Worm (Caenorhabditis elegans) whole organism, early embryonic: Measurements from ENCODE around the gene F47B7.3.
A peak's percentile ranks its signal among the peaks of the same experiment; 100 is the strongest.

Source experiments
- B0310.2 ChIP-seq: sonication (generic microtip); optimal IDR thresholded peaks from 2 replicates; lab custom pipeline; 2016; ENCODE audit warnings: mild to moderate bottlenecking, missing genetic modification characterization, missing compliant biosample characterization
- F13C5.2 ChIP-seq: sonication (generic microtip); optimal IDR thresholded peaks from 2 replicates; lab custom pipeline; 2017; ENCODE audit warnings: mild to moderate bottlenecking, missing genetic modification characterization, inconsistent platforms, missing compliant biosample characterization
- aly-1 ChIP-seq: sonication (generic microtip); optimal IDR thresholded peaks from 2 replicates; lab custom pipeline; 2016; ENCODE audit warnings: missing genetic modification characterization, missing compliant biosample characterization
- ama-1 ChIP-seq: fragments of 150-350 bp; optimal IDR thresholded peaks from 2 replicates; lab custom pipeline; 2014
- ceh-13 ChIP-seq: fragments of 200-800 bp; sonication (Bioruptor generic); optimal IDR thresholded peaks from 2 replicates; lab custom pipeline; 2018; ENCODE audit warnings: mild to moderate bottlenecking, missing genetic modification characterization, missing compliant biosample characterization
- ceh-36 ChIP-seq: sonication (generic microtip); optimal IDR thresholded peaks from 2 replicates; lab custom pipeline; 2016; ENCODE audit warnings: missing genetic modification characterization, inconsistent platforms, missing compliant biosample characterization
- ets-7 ChIP-seq: sonication (generic microtip); optimal IDR thresholded peaks from 2 replicates; lab custom pipeline; 2016; ENCODE audit warnings: missing genotype, missing genetic modification characterization, missing compliant biosample characterization
- flt-1 ChIP-seq: fragments of 200-800 bp; sonication (Bioruptor generic); IDR thresholded peaks from 2 replicates; pipeline ENCODE4 v1.3.6; 2022; ENCODE audit warnings: missing genetic modification characterization, missing compliant biosample characterization
- hmbx-1 ChIP-seq: sonication (generic microtip); optimal IDR thresholded peaks from 2 replicates; lab custom pipeline; 2016; ENCODE audit warnings: mild to moderate bottlenecking, missing genetic modification characterization, missing compliant biosample characterization
- hmg-4 ChIP-seq: fragments of 200-800 bp; sonication (Bioruptor generic); optimal IDR thresholded peaks from 2 replicates; lab custom pipeline; 2018; ENCODE audit warnings: mild to moderate bottlenecking, missing genetic modification characterization, missing compliant biosample characterization
- hnd-1 ChIP-seq: sonication (generic microtip); optimal IDR thresholded peaks from 2 replicates; lab custom pipeline; 2016; ENCODE audit warnings: missing genetic modification characterization, missing compliant biosample characterization
- pes-1 ChIP-seq: fragments of 200-800 bp; sonication (Bioruptor generic); IDR thresholded peaks from 2 replicates; pipeline ENCODE4 v1.3.6; 2022; ENCODE audit warnings: missing genetic modification reagents, missing genetic modification characterization, missing compliant biosample characterization
- scrt-1 ChIP-seq: fragments of 200-800 bp; sonication (Bioruptor generic); IDR thresholded peaks from 2 replicates; pipeline ENCODE4 v1.3.6; 2022; ENCODE audit warnings: missing genetic modification characterization, missing compliant biosample characterization
- sea-1 ChIP-seq: fragments of 200-800 bp; sonication (Bioruptor generic); conservative IDR thresholded peaks from 2 replicates; pipeline ENCODE4 v1.3.6; 2022; ENCODE audit warnings: missing genetic modification characterization, missing compliant biosample characterization
- tbx-11 ChIP-seq: fragments of 200-800 bp; sonication (Bioruptor generic); IDR thresholded peaks from 2 replicates; pipeline ENCODE4 v1.3.6; 2022; ENCODE audit warnings: missing genetic modification characterization, missing compliant biosample characterization
- tbx-37 ChIP-seq: fragments of 200-800 bp; sonication (Bioruptor generic); conservative IDR thresholded peaks from 2 replicates; pipeline ENCODE4 v1.3.6; 2022; ENCODE audit warnings: missing genetic modification reagents, missing genetic modification characterization, missing compliant biosample characterization
- tra-4 ChIP-seq: sonication (generic microtip); optimal IDR thresholded peaks from 2 replicates; lab custom pipeline; 2017; ENCODE audit warnings: missing genetic modification characterization, missing compliant biosample characterization

The F47B7.3 gene

DNA sequence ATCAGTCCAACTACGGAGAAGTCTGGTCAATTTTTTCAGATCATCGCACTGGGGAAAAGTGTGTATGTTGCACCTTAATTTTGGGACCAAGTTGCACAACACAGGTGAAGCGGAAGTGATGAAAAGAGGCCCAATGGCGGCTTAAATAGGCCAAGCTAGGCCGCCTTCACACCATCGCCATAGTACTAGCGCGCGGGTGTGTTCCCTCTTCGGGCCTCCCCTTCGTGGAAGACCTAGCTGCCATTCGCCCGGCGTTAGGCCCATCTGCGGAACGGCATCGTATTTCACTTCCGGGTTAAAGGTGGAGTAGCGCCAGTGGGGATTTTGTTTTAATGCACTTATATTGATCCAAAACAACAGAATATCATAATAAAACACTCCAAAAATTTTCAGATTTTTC lies 4.4 kb downstream of the F47B7.3 start:
- TF ChIP-seq hnd-1 (no peak), scrt-1 (GFP tag; lab: Robert Waterston, UW) (0 out of 2 replicates have a peak, but pooled peaks have one; percentile 58)

DNA sequence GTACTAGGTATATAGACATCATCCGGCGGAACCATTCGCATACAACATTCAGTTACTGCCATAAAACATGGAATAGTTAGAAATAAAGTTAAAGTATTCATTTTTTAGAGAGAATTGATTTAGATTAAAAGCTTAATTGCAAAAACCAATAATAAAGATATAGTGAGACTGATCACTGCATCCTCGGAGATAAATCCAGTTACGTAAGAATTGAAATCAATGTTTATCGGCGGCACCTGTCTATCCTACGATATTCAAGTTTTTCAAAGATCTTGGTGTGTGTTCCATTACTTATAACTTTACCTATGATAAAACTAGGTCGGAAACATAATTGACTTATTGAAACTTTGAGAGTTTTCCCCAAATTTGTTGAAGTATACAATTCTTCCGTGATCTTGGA lies 4.8 kb downstream of the F47B7.3 start, which contains the start of gene T14G12.6:
Gene T14G12.6, minus strand, starts transcription at position 101 of the 400 bp plus-strand sequence.
- no peak for TF ChIP-seq ceh-13 (GFP tag; lab: Kevin White, UChicago)
- no peak for TF ChIP-seq flt-1 (GFP tag; lab: Robert Waterston, UW)
- TF ChIP-seq tbx-37 (GFP tag; lab: Robert Waterston, UW) = no peak
- TF ChIP-seq ceh-36 (tag; lab: Kevin White, UChicago) = no peak
- TF ChIP-seq pes-1 (GFP tag; lab: Robert Waterston, UW) = no peak
- no peak for TF ChIP-seq tra-4
- TF ChIP-seq B0310.2 (tag; lab: Kevin White, UChicago) = no peak
- TF ChIP-seq scrt-1 (GFP tag; lab: Robert Waterston, UW) = no peak
- TF ChIP-seq aly-1 = no peak
- no peak for TF ChIP-seq hmbx-1
- TF ChIP-seq tbx-11 (GFP tag; lab: Robert Waterston, UW) = no peak
- TF ChIP-seq hmg-4 = no peak
- no peak for TF ChIP-seq ets-7 (tag; lab: Kevin White, UChicago)
- TF ChIP-seq F13C5.2 (tag; lab: Kevin White, UChicago) = no peak
- no peak for TF ChIP-seq ama-1 (lab: Kevin White, UChicago)
- TF ChIP-seq sea-1 (GFP tag; lab: Robert Waterston, UW) = no peak
- no peak for TF ChIP-seq hnd-1

DNA sequence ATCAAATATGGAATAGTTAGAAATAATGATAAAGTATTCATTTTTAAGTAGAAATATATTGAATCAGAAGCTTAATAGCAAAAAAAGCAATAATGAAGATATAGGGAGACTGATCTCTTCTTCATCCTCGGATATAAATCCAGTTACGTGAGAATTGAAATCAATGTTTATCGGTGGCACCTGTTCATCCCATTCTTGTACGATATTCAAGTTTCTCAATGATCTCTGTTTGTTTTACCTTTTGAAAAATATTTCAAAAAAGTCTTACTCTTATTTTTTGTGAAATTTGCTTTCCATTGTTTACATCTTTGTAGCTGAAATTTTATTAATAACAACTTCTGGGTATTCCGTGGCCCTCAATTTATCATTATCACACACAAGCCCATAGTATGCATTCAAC lies 5.8 kb downstream of the F47B7.3 start, which contains the start of gene T14G12.12:
Gene T14G12.12, minus strand, starts transcription at position 101 of the 400 bp plus-strand sequence.
- no peak for TF ChIP-seq hmg-4
- TF ChIP-seq tbx-37 (GFP tag; lab: Robert Waterston, UW) = no peak
- no peak for TF ChIP-seq tra-4
- no peak for TF ChIP-seq ets-7 (tag; lab: Kevin White, UChicago)
- TF ChIP-seq ama-1 (lab: Kevin White, UChicago) = no peak
- no peak for TF ChIP-seq pes-1 (GFP tag; lab: Robert Waterston, UW)
- TF ChIP-seq B0310.2 (tag; lab: Kevin White, UChicago) = no peak
- TF ChIP-seq flt-1 (GFP tag; lab: Robert Waterston, UW) = no peak
- no peak for TF ChIP-seq scrt-1 (GFP tag; lab: Robert Waterston, UW)
- TF ChIP-seq aly-1 = no peak
- TF ChIP-seq tbx-11 (GFP tag; lab: Robert Waterston, UW) = no peak
- TF ChIP-seq sea-1 (GFP tag; lab: Robert Waterston, UW) = no peak
- TF ChIP-seq hnd-1 = no peak
- no peak for TF ChIP-seq F13C5.2 (tag; lab: Kevin White, UChicago)
- TF ChIP-seq hmbx-1 = no peak

DNA sequence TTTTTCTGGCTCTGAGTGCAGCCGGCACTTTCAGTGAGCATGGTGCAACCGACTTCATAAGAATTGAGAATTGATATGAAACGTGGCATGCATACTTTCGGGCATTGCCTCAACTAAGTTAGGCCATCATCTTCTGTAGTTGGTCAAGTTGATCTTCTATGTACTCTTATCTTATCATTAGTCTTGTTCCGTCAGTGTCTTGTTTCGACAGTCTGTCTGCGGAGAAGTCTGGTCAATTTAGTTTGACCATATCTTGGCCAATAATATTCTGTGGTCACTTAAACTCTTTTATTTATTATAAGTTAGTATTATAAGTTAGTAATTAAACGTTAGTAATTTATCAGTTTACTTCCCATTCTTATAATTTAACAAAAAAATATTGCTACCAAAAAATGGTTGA lies 8.0 kb downstream of the F47B7.3 start:
- TF ChIP-seq hmbx-1 = no peak
- TF ChIP-seq ceh-13 (GFP tag; lab: Kevin White, UChicago) = no peak
- no peak for TF ChIP-seq flt-1 (GFP tag; lab: Robert Waterston, UW)
- no peak for TF ChIP-seq pes-1 (GFP tag; lab: Robert Waterston, UW)
- TF ChIP-seq hmg-4 = no peak
- TF ChIP-seq scrt-1 (GFP tag; lab: Robert Waterston, UW) = no peak

DNA sequence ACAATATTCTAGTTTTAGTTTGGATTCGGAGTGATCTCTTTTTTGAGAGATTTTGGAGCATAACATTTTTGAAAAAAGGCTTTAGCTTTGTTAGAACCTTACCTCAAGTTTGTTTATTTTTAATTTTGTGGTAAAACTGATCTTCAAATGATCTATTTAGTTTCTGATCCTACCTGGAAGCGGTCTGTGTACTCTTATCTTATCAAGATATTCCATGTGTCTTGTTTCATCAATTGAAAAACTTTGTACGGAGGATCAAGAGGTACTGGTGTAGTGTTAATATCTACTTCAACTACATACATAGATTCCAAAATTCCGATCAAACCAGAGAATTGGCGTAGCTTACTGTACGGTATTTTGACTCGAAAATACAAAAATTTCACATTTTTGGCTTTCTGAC lies 8.4 kb downstream of the F47B7.3 start:
- TF ChIP-seq scrt-1 (GFP tag; lab: Robert Waterston, UW) = no peak
- no peak for TF ChIP-seq ceh-36 (tag; lab: Kevin White, UChicago)
- TF ChIP-seq tra-4 = no peak
- TF ChIP-seq tbx-37 (GFP tag; lab: Robert Waterston, UW) = no peak
- TF ChIP-seq B0310.2 (tag; lab: Kevin White, UChicago) = no peak
- no peak for TF ChIP-seq tbx-11 (GFP tag; lab: Robert Waterston, UW)
- no peak for TF ChIP-seq F13C5.2 (tag; lab: Kevin White, UChicago)
- TF ChIP-seq pes-1 (GFP tag; lab: Robert Waterston, UW) = no peak
- no peak for TF ChIP-seq sea-1 (GFP tag; lab: Robert Waterston, UW)
- TF ChIP-seq flt-1 (GFP tag; lab: Robert Waterston, UW) = no peak
- TF ChIP-seq hmg-4 = no peak
- TF ChIP-seq ama-1 (lab: Kevin White, UChicago) = no peak
- no peak for TF ChIP-seq ceh-13 (GFP tag; lab: Kevin White, UChicago)
- no peak for TF ChIP-seq hnd-1
- no peak for TF ChIP-seq hmbx-1

DNA sequence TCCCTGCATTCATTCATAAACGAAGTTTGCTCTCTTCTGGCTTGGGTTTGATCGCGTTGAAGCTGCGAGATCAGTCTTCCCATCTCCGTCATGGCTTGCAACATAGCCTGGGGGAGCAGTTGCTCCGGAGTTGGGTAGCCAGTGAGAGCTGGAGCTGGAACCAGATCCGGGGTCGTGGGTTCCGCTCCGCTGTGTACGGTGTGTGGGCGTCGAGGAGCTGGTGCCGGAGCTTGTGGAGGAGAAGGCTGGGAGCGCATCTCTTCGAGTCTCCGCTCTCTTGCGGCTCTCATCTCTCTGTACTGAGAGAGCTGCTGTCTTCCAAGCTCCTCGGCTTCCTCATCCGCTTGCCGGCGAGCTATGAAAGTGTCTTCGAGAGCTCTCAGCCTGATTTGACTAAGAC lies 11.8 kb downstream of the F47B7.3 start:
- TF ChIP-seq hmg-4 = no peak
- no peak for TF ChIP-seq ceh-13 (GFP tag; lab: Kevin White, UChicago)
- TF ChIP-seq tbx-11 (GFP tag; lab: Robert Waterston, UW) = no peak
- TF ChIP-seq sea-1 (GFP tag; lab: Robert Waterston, UW) = no peak
- no peak for TF ChIP-seq ets-7 (tag; lab: Kevin White, UChicago)
- TF ChIP-seq scrt-1 (GFP tag; lab: Robert Waterston, UW) = no peak

DNA sequence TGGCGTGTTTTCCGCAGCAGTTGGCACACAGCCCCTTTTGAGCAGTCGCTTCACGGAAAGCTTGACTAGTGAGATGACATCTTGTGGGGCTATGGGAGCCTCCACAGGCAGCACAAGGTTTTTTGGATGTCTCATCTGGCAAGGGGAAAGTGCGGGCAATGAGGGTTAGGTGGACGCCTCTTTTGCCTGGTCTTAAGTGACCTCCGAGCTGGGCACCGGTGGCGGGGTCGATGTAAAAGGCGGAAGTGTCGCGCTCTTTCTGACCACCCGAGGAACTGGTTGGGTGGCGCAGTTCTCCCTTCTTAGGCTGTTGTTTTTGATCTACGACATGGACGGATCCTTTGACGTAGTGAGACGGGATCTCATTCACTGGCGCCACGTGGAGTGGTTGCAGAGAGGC lies 12.8 kb downstream of the F47B7.3 start:
- TF ChIP-seq ets-7 (tag; lab: Kevin White, UChicago) = no peak
- TF ChIP-seq B0310.2 (tag; lab: Kevin White, UChicago) = no peak
- TF ChIP-seq hmg-4 = no peak
- no peak for TF ChIP-seq F13C5.2 (tag; lab: Kevin White, UChicago)
- no peak for TF ChIP-seq ama-1 (lab: Kevin White, UChicago)
- TF ChIP-seq scrt-1 (GFP tag; lab: Robert Waterston, UW) = no peak
- no peak for TF ChIP-seq pes-1 (GFP tag; lab: Robert Waterston, UW)
- TF ChIP-seq ceh-13 (GFP tag; lab: Kevin White, UChicago) = no peak
- TF ChIP-seq hnd-1 = no peak
- no peak for TF ChIP-seq sea-1 (GFP tag; lab: Robert Waterston, UW)
- no peak for TF ChIP-seq ceh-36 (tag; lab: Kevin White, UChicago)
- no peak for TF ChIP-seq tbx-37 (GFP tag; lab: Robert Waterston, UW)
- TF ChIP-seq aly-1 = no peak
- no peak for TF ChIP-seq flt-1 (GFP tag; lab: Robert Waterston, UW)
- no peak for TF ChIP-seq hmbx-1
- TF ChIP-seq tra-4 = no peak
- TF ChIP-seq tbx-11 (GFP tag; lab: Robert Waterston, UW) = no peak
